Fruit fly (Drosophila melanogaster) whole organism, pupa: ENCODE measurements around the gene CG14374.

ENCODE experiments used
- CG10348 ChIP-seq: fragments of 200-800 bp; sonication (Bioruptor generic); IDR thresholded peaks from 2 replicates; pipeline ENCODE4 v1.3.6; 2022; ENCODE audit warnings: missing biosample characterization, missing genetic modification characterization
- CG12605 ChIP-seq: fragments of 200-800 bp; sonication (Bioruptor generic); IDR thresholded peaks from 2 replicates; pipeline ENCODE4 v1.3.6; 2022; ENCODE audit warnings: missing biosample characterization, missing genetic modification characterization
- CG13204 ChIP-seq: fragments of 200-800 bp; sonication (Bioruptor generic); optimal IDR thresholded peaks from 2 replicates; lab custom pipeline; 2018; ENCODE audit warnings: missing biosample characterization, mild to moderate bottlenecking, missing genetic modification characterization, moderate library complexity
- CG14655 ChIP-seq: fragments of 200-800 bp; sonication (Bioruptor generic); optimal IDR thresholded peaks from 3 replicates; lab custom pipeline; 2017; ENCODE audit warnings: mild to moderate bottlenecking, missing biosample characterization, missing genetic modification reagents, missing genetic modification characterization
- CG15710 ChIP-seq: fragments of 200-800 bp; sonication (Bioruptor generic); optimal IDR thresholded peaks from 2 replicates; lab custom pipeline; 2018; ENCODE audit warnings: missing biosample characterization, mild to moderate bottlenecking, missing genetic modification characterization, moderate library complexity
- CG17806 ChIP-seq: fragments of 200-800 bp; sonication (Bioruptor generic); optimal IDR thresholded peaks from 2 replicates; lab custom pipeline; 2018; ENCODE audit warnings: missing biosample characterization, mild to moderate bottlenecking, missing genetic modification characterization, moderate library complexity
- CG32121 ChIP-seq: fragments of 200-800 bp; sonication (Bioruptor generic); IDR thresholded peaks from 2 replicates; pipeline ENCODE4 v1.3.6; 2022; ENCODE audit warnings: missing biosample characterization, missing genetic modification characterization
- CG34367 ChIP-seq: fragments of 200-800 bp; sonication (Bioruptor generic); optimal IDR thresholded peaks from 2 replicates; lab custom pipeline; 2018; ENCODE audit warnings: missing biosample characterization, mild to moderate bottlenecking, missing genetic modification characterization
- CG4496 ChIP-seq: fragments of 200-800 bp; sonication (Bioruptor generic); IDR thresholded peaks from 3 replicates; pipeline ENCODE4 v1.3.6; 2022; ENCODE audit warnings: missing biosample characterization, missing genetic modification characterization
- CG8159 ChIP-seq: fragments of 200-800 bp; sonication (Bioruptor generic); optimal IDR thresholded peaks from 3 replicates; lab custom pipeline; 2018; ENCODE audit warnings: missing biosample characterization, mild to moderate bottlenecking, missing genetic modification characterization, moderate library complexity
- CG8301 ChIP-seq: fragments of 200-800 bp; sonication (Bioruptor generic); optimal IDR thresholded peaks from 2 replicates; lab custom pipeline; 2018; ENCODE audit warnings: missing biosample characterization, mild to moderate bottlenecking, missing genetic modification characterization
- CG9948 ChIP-seq: fragments of 200-800 bp; sonication (Bioruptor generic); optimal IDR thresholded peaks from 2 replicates; lab custom pipeline; 2018; ENCODE audit warnings: missing biosample characterization, mild to moderate bottlenecking, missing genetic modification characterization, moderate library complexity
- D1 ChIP-seq: fragments of 200-800 bp; sonication (Bioruptor generic); optimal IDR thresholded peaks from 2 replicates; lab custom pipeline; 2018; ENCODE audit warnings: missing biosample characterization, mild to moderate bottlenecking, missing genetic modification characterization, moderate library complexity
- EcR ChIP-seq: fragments of 200-800 bp; sonication (Bioruptor generic); optimal IDR thresholded peaks from 3 replicates; lab custom pipeline; 2019; ENCODE audit warnings: missing biosample characterization, missing genetic modification characterization, mild to moderate bottlenecking, moderate library complexity, missing genetic modification reagents
- Ets98B ChIP-seq: fragments of 200-800 bp; sonication (Bioruptor generic); IDR thresholded peaks from 2 replicates; pipeline ENCODE4 v1.3.6; 2022; ENCODE audit warnings: missing biosample characterization, missing genetic modification characterization
- Pif1A ChIP-seq: fragments of 200-800 bp; sonication (Bioruptor generic); optimal IDR thresholded peaks from 3 replicates; lab custom pipeline; 2016; ENCODE audit warnings: missing biosample characterization, missing genetic modification characterization
- Pif1B ChIP-seq: fragments of 200-800 bp; sonication (Bioruptor generic); optimal IDR thresholded peaks from 3 replicates; lab custom pipeline; 2016; ENCODE audit warnings: missing biosample characterization, missing genetic modification characterization
- Snoo ChIP-seq: fragments of 200-800 bp; sonication (Bioruptor generic); optimal IDR thresholded peaks from 3 replicates; lab custom pipeline; 2017; ENCODE audit warnings: missing biosample characterization, mild to moderate bottlenecking, missing genetic modification characterization, inconsistent platforms
- fd96Ca ChIP-seq: fragments of 200-800 bp; sonication (Bioruptor generic); IDR thresholded peaks from 3 replicates; pipeline ENCODE4 v1.3.6; 2022; ENCODE audit warnings: missing biosample characterization, missing genetic modification characterization
- gl ChIP-seq: fragments of 200-800 bp; sonication (Bioruptor generic); optimal IDR thresholded peaks from 2 replicates; lab custom pipeline; 2018; ENCODE audit warnings: missing biosample characterization, mild to moderate bottlenecking, missing genetic modification characterization
- rn ChIP-seq: fragments of 200-800 bp; sonication (Bioruptor generic); IDR thresholded peaks from 2 replicates; pipeline ENCODE4 v1.3.6; 2022; ENCODE audit warnings: missing biosample characterization, missing genetic modification characterization

CG14374 gene

dm6 chr3R:13371840-13372680 is 24.9 kb downstream of the CG14374 start, which contains the start of the genes Lip3 and CG34309:
Gene Lip3 (minus strand): TSS chr3R:13371904.
Gene CG34309 (plus strand): TSS chr3R:13372630.
- TF ChIP-seq CG17806 (tag; lab: Kevin White, UChicago) (peak; percentile 24), CG15710 (tag; lab: Kevin White, UChicago) (peak; percentile 23), EcR (GFP tag; lab: Kevin White, UChicago) (no peak), CG34367 (tag; lab: Kevin White, UChicago) (no peak), Snoo (tag; lab: Kevin White, UChicago) (peak; percentile 57), CG8159 (tag; lab: Kevin White, UChicago) (peak; percentile 28)

DNA sequence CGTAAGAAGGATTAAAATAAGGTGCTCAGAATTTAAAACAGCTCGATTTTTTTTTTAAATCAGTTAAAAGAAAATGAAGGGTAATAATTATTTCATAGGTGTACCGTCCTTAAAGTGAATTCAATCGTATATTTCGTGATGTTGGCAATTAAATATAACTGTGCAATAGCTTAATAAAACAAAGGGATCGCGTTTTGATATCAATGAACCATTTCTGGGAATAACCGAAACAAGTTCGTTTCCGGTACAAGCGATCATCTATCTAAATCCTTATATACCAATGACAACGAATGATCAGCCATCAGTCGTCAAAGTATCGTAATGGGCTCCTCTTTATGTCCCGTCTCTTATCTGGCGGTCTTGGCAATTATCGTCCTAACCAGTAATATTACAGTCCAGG is 27.6 kb downstream of the CG14374 start, which contains the start of gene CheA87a:
Gene CheA87a (plus strand): TSS at position 301 of the 400 bp plus-strand sequence.
- TF ChIP-seq CG9948 (tag; lab: Kevin White, UChicago) (no peak), gl (tag; lab: Kevin White, UChicago) (no peak), CG8159 (tag; lab: Kevin White, UChicago) (no peak), CG13204 (no peak), CG10348 (GFP tag; lab: Robert Waterston, UW) (no peak), CG8301 (tag; lab: Kevin White, UChicago) (no peak), CG4496 (no peak), Ets98B (GFP tag; lab: Robert Waterston, UW) (no peak), Pif1A (GFP tag; lab: Kevin White, UChicago) (no peak), fd96Ca (GFP tag; lab: Robert Waterston, UW) (no peak), CG34367 (tag; lab: Kevin White, UChicago) (no peak), CG17806 (tag; lab: Kevin White, UChicago) (no peak), rn (GFP tag; lab: Robert Waterston, UW) (no peak), CG32121 (no peak), CG15710 (tag; lab: Kevin White, UChicago) (no peak), Snoo (tag; lab: Kevin White, UChicago) (no peak), EcR (GFP tag; lab: Kevin White, UChicago) (no peak), Pif1B (no peak)

dm6 chr3R:13366561-13367518 is 30.1 kb downstream of the CG14374 start, which contains the start of gene Elp6:
Gene Elp6 (minus strand): TSS chr3R:13366910.
- TF ChIP-seq Pif1B (peak; percentile 60), CG15710 (tag; lab: Kevin White, UChicago) (peak; percentile 80), Pif1A (GFP tag; lab: Kevin White, UChicago) (peak; percentile 77), rn (GFP tag; lab: Robert Waterston, UW) (peak; percentile 27), CG9948 (tag; lab: Kevin White, UChicago) (peak; percentile 75), D1 (tag; lab: Kevin White, UChicago) (peak; percentile 49), CG12605 (no peak), CG14655 (GFP tag; lab: Kevin White, UChicago) (peak; percentile 84), CG8159 (tag; lab: Kevin White, UChicago) (peak; percentile 86), CG13204 (peak; percentile 30), CG32121 (peak; percentile 47; the same call in 1 of the 2 replicates), CG8301 (tag; lab: Kevin White, UChicago) (peak; percentile 75), Ets98B (GFP tag; lab: Robert Waterston, UW) (peak; percentile 35; the same call in 1 of the 2 replicates), gl (tag; lab: Kevin White, UChicago) (no peak), CG34367 (tag; lab: Kevin White, UChicago) (peak; percentile 58), Snoo (tag; lab: Kevin White, UChicago) (peak; percentile 84), CG4496 (peak; percentile 70), CG17806 (tag; lab: Kevin White, UChicago) (peak; percentile 67), EcR (GFP tag; lab: Kevin White, UChicago) (no peak), fd96Ca (GFP tag; lab: Robert Waterston, UW) (peak; percentile 26; the same call in 1 of the 3 replicates), CG10348 (GFP tag; lab: Robert Waterston, UW) (no peak)

DNA sequence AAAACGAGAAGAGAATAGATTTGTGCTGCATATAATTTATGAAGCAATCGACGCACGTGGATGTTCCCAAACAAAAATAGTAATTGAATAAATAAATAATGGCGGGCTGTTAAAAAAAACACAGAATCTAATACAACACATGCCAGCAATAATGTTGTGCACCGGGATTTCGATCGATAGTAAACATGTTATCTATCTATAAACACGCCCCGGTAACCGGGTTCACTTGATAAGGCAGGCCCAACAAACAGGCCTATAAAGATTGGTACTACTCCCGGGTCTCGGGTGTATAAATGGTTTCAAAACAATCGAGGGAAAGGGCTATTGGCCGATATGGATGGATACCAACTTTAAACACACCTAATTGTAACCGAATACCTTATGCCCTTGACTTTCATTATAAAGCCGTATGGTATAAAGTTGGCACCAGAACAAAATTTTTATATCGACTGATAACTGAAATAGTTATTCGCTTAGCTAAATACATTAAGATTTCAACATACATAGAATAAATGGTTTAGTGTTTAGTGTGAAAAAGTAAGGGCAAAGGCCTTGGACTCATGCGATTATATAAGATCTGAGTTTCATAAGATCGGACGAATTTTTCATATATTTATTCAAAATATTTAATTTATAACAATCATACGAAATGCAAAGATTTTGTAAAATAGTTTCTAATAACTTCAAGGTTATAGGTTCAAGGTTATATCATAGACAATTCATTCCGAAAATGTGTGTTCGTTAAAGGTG is 31.1 kb downstream of the CG14374 start:
- TF ChIP-seq gl (tag; lab: Kevin White, UChicago): no peak
- TF ChIP-seq CG10348 (GFP tag; lab: Robert Waterston, UW): no peak
- TF ChIP-seq D1 (tag; lab: Kevin White, UChicago): no peak
- no peak for TF ChIP-seq Pif1A (GFP tag; lab: Kevin White, UChicago)
- no peak for TF ChIP-seq CG12605
- no peak for TF ChIP-seq Pif1B
- TF ChIP-seq CG14655 (GFP tag; lab: Kevin White, UChicago): no peak
- peak; percentile 11 for TF ChIP-seq EcR (GFP tag; lab: Kevin White, UChicago)
- peak; percentile 24 for TF ChIP-seq Snoo (tag; lab: Kevin White, UChicago)
